Fruit fly (Drosophila melanogaster): ENCODE measurements around the gene Dyrk2.

The Dyrk2 gene

dm6 chr2L:14245517-14245916, 11.6 kb upstream of the Dyrk2 start:
- no peak for TF ChIP-seq noc (tag; optimal IDR thresholded peaks at IDR 0.05)

dm6 chr2L:14245003-14245402, 11.1 kb upstream of the Dyrk2 start:
- TF ChIP-seq noc (tag; optimal IDR thresholded peaks at IDR 0.05): no peak

- TF ChIP-seq noc (tag; optimal IDR thresholded peaks at IDR 0.05): no peak
Measured at dm6 chr2L:14237510-14238277, 3.8 kb upstream of the Dyrk2 start.

- TF ChIP-seq noc (tag; optimal IDR thresholded peaks at IDR 0.05): no peak
Measured at dm6 chr2L:14236132-14236531, 2.2 kb upstream of the Dyrk2 start.

dm6 chr2L:14234627-14235308, 842 bp upstream of the Dyrk2 start:
- TF ChIP-seq noc (tag; optimal IDR thresholded peaks at IDR 0.05): no peak

dm6 chr2L:14232709-14233108, 1.2 kb downstream of the Dyrk2 start:
- peak; percentile 61 for TF ChIP-seq noc (tag; optimal IDR thresholded peaks at IDR 0.05)

dm6 chr2L:14230538-14230937, 3.4 kb downstream of the Dyrk2 start:
- no peak for TF ChIP-seq noc (tag; optimal IDR thresholded peaks at IDR 0.05)

dm6 chr2L:14230050-14230449, 3.9 kb downstream of the Dyrk2 start:
- TF ChIP-seq noc (tag; optimal IDR thresholded peaks at IDR 0.05): no peak

dm6 chr2L:14226694-14227093, 7.2 kb downstream of the Dyrk2 start:
- no peak for TF ChIP-seq noc (tag; optimal IDR thresholded peaks at IDR 0.05)

dm6 chr2L:14225957-14226676, 7.8 kb downstream of the Dyrk2 start:
- TF ChIP-seq noc (tag; optimal IDR thresholded peaks at IDR 0.05): no peak

dm6 chr2L:14223355-14223754, 10.6 kb downstream of the Dyrk2 start:
- peak; percentile 1 for TF ChIP-seq noc (tag; optimal IDR thresholded peaks at IDR 0.05)

- TF ChIP-seq noc (tag; optimal IDR thresholded peaks at IDR 0.05): no peak
Measured at dm6 chr2L:14221227-14221626, 12.7 kb downstream of the Dyrk2 start.

- TF ChIP-seq noc (tag; optimal IDR thresholded peaks at IDR 0.05): no peak
Measured at dm6 chr2L:14212686-14213085, 21.2 kb downstream of the Dyrk2 start.

- TF ChIP-seq noc (tag; optimal IDR thresholded peaks at IDR 0.05): no peak
Measured at dm6 chr2L:14211367-14211766, 22.6 kb downstream of the Dyrk2 start.

- TF ChIP-seq noc (tag; optimal IDR thresholded peaks at IDR 0.05): no peak
Measured at dm6 chr2L:14207593-14208236, 26.2 kb downstream of the Dyrk2 start.

- no peak for TF ChIP-seq noc (tag; optimal IDR thresholded peaks at IDR 0.05)
Measured at dm6 chr2L:14207134-14207533, 26.8 kb downstream of the Dyrk2 start.
